Worm (Caenorhabditis elegans): ENCODE results near the gene T22B2.2.
A peak's percentile ranks its signal among the peaks of the same experiment; 100 is the strongest.

T22B2.2 gene

DNA sequence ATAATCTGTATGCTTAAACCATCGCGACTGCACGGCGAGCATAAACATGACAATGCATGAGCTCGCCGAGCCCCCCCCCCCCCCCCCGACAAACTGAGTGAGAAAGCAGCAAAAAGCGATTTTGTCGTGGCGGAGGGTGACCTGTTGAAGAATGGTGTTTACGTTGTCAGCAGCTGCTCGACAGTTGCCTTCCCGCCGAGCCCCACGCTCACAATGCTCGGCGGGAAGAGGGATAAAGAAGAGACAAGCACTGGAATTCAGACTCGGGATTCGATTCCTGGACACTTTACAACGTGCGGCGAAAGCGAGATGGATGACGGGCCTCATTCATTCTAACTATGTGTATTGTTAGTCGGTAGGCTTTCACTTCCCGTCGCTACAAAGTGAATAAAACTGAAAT is 19.5 kb upstream of the T22B2.2 start (continued):
- TF ChIP-seq hif-1 (tag; optimal IDR thresholded peaks at IDR 0.05), result no peak
- no peak for TF ChIP-seq snpc-4 (tag; optimal IDR thresholded peaks at IDR 0.05)

DNA sequence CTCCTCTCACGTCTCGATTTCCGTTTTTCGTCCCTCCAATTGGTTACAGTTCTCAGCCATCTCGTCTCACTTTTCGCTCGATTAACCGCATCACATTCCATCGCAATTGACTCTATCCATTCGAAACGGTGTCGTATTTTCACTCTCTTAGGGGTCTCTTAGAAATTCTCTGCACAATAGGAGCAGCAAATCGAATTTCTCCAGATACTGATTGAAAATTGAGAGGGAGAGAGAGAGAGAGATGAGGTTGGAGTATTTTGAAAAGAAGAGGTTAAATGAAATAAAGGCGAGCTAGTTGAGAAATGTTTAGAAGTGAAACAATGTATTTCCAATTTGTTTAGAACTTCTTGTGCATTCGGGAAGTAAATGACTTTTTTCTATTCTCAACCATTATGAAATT is 18.8 kb upstream of the T22B2.2 start:
- TF ChIP-seq mes-2 (tag; optimal IDR thresholded peaks at IDR 0.05; ENCODE audit: poor library complexity, severe bottlenecking) (no peak), fkh-10 (GFP tag; optimal IDR thresholded peaks at IDR 0.05) (peak; percentile 87)

DNA sequence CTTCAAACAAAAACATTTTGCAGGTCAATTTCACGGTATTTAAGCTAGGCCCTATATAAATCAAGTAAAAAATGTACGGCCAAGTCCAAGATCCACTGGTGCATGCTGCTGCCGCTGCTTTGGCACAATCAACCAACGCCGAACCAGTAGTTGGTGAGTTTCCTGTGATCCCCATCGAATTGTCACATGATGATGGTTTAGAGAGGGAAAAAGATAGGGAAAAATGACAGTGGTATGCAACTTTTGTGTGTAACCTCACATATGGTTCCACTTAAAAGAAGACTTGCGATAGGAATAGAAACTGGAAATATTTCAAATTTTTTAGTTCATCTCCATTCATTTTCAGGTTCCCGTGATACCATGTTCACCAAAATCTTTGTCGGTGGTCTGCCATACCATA is 15.6 kb upstream of the T22B2.2 start, which contains the start of gene sup-12:
Gene sup-12, plus strand, starts transcription at position 17 of the 400 bp plus-strand sequence.
- TF ChIP-seq ZK546.5 (tag; optimal IDR thresholded peaks at IDR 0.05), result no peak
- no peak for TF ChIP-seq hlh-30 (tag; optimal IDR thresholded peaks at IDR 0.05; ENCODE audit: insufficient read depth)
- peak; percentile 64 for TF ChIP-seq aha-1 (tag)
- TF ChIP-seq nhr-237 (tag; optimal IDR thresholded peaks at IDR 0.05), result no peak
- no peak for TF ChIP-seq nhr-42 (GFP tag; IDR thresholded peaks at IDR 0.05)

- no peak for TF ChIP-seq lir-3 (tag; optimal IDR thresholded peaks at IDR 0.05)
- no peak for TF ChIP-seq nhr-6 (tag; optimal IDR thresholded peaks at IDR 0.05)
- no peak for TF ChIP-seq hmg-1.1 (GFP tag; IDR thresholded peaks at IDR 0.05)
- peak in 1 of 2 experiments; percentile 49 for TF ChIP-seq unc-62 (GFP tag; optimal IDR thresholded peaks at IDR 0.05 in 1 of 2)
- no peak for TF ChIP-seq unc-62 (tag; optimal IDR thresholded peaks at IDR 0.05)
Measured at ce11 chrX:3911280-3911679, 8.9 kb upstream of the T22B2.2 start, which contains the start of gene T22B2.5. Gene T22B2.5 (minus strand): TSS chrX:3911380.

ce11 chrX:3914273-3914672 is 5.9 kb upstream of the T22B2.2 start:
- TF ChIP-seq mxl-2 (GFP tag; conservative IDR thresholded peaks at IDR 0.05) (no peak), F26F4.8 (GFP tag; conservative IDR thresholded peaks at IDR 0.05) (no peak), ceh-44 (GFP tag; IDR thresholded peaks at IDR 0.05) (no peak), php-3 (GFP tag; IDR thresholded peaks at IDR 0.05) (0 out of 2 replicates have a peak, but pooled peaks have one; percentile 27), snpc-1.2 (GFP tag; IDR thresholded peaks at IDR 0.05) (no peak), aha-1 (tag) (peak; percentile 81), fkh-10 (GFP tag; optimal IDR thresholded peaks at IDR 0.05) (no peak), egl-43 (GFP tag; IDR thresholded peaks at IDR 0.05) (0 out of 2 replicates have a peak, but pooled peaks have one; percentile 35), cey-2 (tag; optimal IDR thresholded peaks at IDR 0.05; ENCODE audit: borderline replicate concordance, insufficient read depth) (no peak), dve-1 (tag; optimal IDR thresholded peaks at IDR 0.05; ENCODE audit: insufficient read depth) (no peak), zip-2 (tag; optimal IDR thresholded peaks at IDR 0.05) (no peak), nhr-77 (tag; optimal IDR thresholded peaks at IDR 0.05) (no peak), zag-1 (tag; optimal IDR thresholded peaks at IDR 0.05) (no peak), attf-4 (tag; optimal IDR thresholded peaks at IDR 0.05) (no peak), daf-12 (tag; optimal IDR thresholded peaks at IDR 0.05) (no peak), vab-7 (GFP tag; IDR thresholded peaks at IDR 0.05) (peak; percentile 44; the same call in 1 of the 2 replicates)

DNA sequence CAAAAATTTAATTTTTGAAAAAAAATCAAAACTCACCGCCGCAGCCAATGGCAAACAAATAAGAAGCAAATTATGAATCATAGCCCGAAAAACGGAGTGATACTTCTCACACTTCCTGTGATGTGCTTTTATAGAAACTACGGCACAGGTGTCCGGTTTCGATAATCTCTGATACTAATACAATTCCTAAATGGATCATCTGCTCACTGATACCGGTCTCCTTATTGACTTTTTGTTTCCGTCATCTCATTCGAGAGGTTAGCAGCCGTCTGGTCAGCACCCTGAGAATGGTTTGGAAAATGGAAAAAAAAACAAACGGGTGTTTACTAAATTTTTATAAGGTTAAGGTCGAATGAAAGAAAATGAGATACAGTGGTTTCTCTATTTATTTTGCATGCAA is 4.5 kb upstream of the T22B2.2 start, which contains the start of gene idpp-9:
Gene idpp-9, minus strand, starts transcription at position 101 of the 400 bp plus-strand sequence.
- no peak for TF ChIP-seq F37D6.2 (tag; optimal IDR thresholded peaks at IDR 0.05)
- no peak for TF ChIP-seq spr-1 (tag; optimal IDR thresholded peaks at IDR 0.05)

DNA sequence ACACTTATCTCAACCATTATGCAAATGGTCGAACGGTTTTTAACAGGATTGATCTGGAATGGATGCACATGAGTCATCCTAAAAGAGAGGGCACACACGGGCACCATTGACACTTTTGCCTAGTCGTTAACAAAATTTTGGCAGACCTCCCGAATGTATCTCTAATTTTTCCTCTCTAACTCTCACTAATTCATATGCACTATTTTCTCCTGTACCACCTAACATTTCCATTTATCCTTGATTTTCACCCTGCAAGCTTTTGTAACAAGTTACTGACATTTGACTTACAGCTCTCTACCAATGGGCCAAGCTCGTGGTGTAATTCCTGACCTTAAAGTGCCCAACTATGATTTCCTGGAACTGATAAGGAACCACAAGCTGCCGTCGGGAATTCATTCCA is 3.2 kb upstream of the T22B2.2 start, which contains the start of gene T22B2.3:
Gene T22B2.3, plus strand, starts transcription at position 301 of the 400 bp plus-strand sequence.
- TF ChIP-seq nhr-25 (tag; optimal IDR thresholded peaks at IDR 0.05; ENCODE audit: borderline replicate concordance, insufficient read depth) (no peak), ceh-20 (GFP tag; IDR thresholded peaks at IDR 0.05) (no peak), pqm-1 (tag; optimal IDR thresholded peaks at IDR 0.05) (no peak), mep-1 (tag; optimal IDR thresholded peaks at IDR 0.05) (no peak), lin-13 (GFP tag; optimal IDR thresholded peaks at IDR 0.05) (no peak), nhr-41 (GFP tag; IDR thresholded peaks at IDR 0.05) (no peak), snpc-4 (tag; optimal IDR thresholded peaks at IDR 0.05) (no peak), mes-2 (tag; optimal IDR thresholded peaks at IDR 0.05; ENCODE audit: poor library complexity, severe bottlenecking) (no peak), ces-1 (GFP tag; optimal IDR thresholded peaks at IDR 0.05) (no peak), dmd-6 (GFP tag; IDR thresholded peaks at IDR 0.05) (no peak), skn-1 (tag; optimal IDR thresholded peaks at IDR 0.05) (no peak)

All from whole organism, L4 larva.